Worm (Caenorhabditis elegans) whole organism, L4/young adult: Measurements from ENCODE around the gene cha-1.

Experiments
- dao-5 ChIP-seq: sonication (generic microtip); optimal IDR thresholded peaks from 2 replicates; lab custom pipeline; 2016; ENCODE audit warnings: missing genotype, missing genetic modification characterization, moderate library complexity, missing compliant biosample characterization
- him-1 ChIP-seq: sonication (generic microtip); optimal IDR thresholded peaks from 2 replicates; lab custom pipeline; 2016; ENCODE audit warnings: missing genotype, missing genetic modification reagents, missing genetic modification characterization, missing compliant biosample characterization

DNA sequence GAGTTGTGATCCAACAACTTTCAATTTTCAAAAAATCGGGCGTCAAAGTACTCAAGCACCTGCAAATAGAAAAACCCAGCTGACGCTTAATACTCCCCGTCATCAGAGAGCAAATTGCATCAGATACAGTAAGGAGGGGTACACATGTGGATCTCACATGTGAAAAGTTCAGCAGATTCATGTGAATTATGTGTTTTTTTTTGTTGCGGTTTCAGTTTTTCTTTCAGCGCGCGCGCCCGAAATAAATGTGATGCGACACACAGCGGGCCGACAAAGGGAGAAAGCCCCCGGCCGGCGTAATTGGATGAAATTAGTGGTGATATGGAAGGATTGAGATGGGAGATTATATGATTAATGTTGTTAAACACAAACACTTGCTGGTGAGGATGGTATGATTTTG is 27.7 kb upstream of the cha-1 start:
- TF ChIP-seq him-1 (no peak), dao-5 (no peak)
